Fruit fly (Drosophila melanogaster) Kc167 (cell line): ENCODE measurements around the gene Nhe3.

Experiments
- Myc ChIP-seq: fragments of >200 bp; optimal IDR thresholded peaks from 2 replicates; lab custom pipeline; 2017; ENCODE audit warnings: missing external identifiers
- Sin3A ChIP-seq: fragments of >200 bp; optimal IDR thresholded peaks from 2 replicates; lab custom pipeline; 2018; ENCODE audit warnings: missing external identifiers
- h ChIP-seq: fragments of >200 bp; optimal IDR thresholded peaks from 3 replicates; lab custom pipeline; 2018; ENCODE audit warnings: missing external identifiers
- insv ChIP-seq: fragments of >200 bp; optimal IDR thresholded peaks from 3 replicates; lab custom pipeline; 2018; ENCODE audit warnings: missing external identifiers
- psq ChIP-seq: fragments of >200 bp; optimal IDR thresholded peaks from 2 replicates; lab custom pipeline; 2017; ENCODE audit warnings: missing external identifiers
- ttk ChIP-seq: sonication (Bioruptor generic); optimal IDR thresholded peaks from 2 replicates; lab custom pipeline; 2017; ENCODE audit warnings: missing external identifiers

Nhe3 gene

dm6 chr2L:6673211-6674012, 10.8 kb downstream of the Nhe3 start, which contains the start of gene Spn27A:
Gene Spn27A (minus strand): TSS chr2L:6673347.
- TF ChIP-seq h (no peak), Sin3A (lab: Kevin White, UChicago) (no peak), ttk (lab: Kevin White, UChicago) (no peak), psq (no peak), insv (no peak), Myc (lab: Kevin White, UChicago) (no peak)

dm6 chr2L:6671409-6671808, 12.8 kb downstream of the Nhe3 start:
- TF ChIP-seq insv: no peak
- TF ChIP-seq Myc (lab: Kevin White, UChicago): no peak

- TF ChIP-seq Myc (lab: Kevin White, UChicago) (no peak), insv (no peak), ttk (lab: Kevin White, UChicago) (no peak), psq (no peak), Sin3A (lab: Kevin White, UChicago) (no peak), h (no peak)
These were observed 16.3 kb downstream of the Nhe3 start, which contains the start of gene Galt for dm6 chr2L:6667719-6668325. Gene Galt (minus strand): TSS chr2L:6668033.

- no peak for TF ChIP-seq insv
- no peak for TF ChIP-seq ttk (lab: Kevin White, UChicago)
- TF ChIP-seq psq: no peak
- no peak for TF ChIP-seq Sin3A (lab: Kevin White, UChicago)
- TF ChIP-seq h: no peak
- no peak for TF ChIP-seq Myc (lab: Kevin White, UChicago)
These were observed 20.6 kb downstream of the Nhe3 start, which contains the start of the genes CG13771, CG34310 and cup for dm6 chr2L:6663562-6664051. Gene CG13771 (minus strand): TSS chr2L:6663612. Gene CG34310 (plus strand): TSS chr2L:6663664. Gene cup (plus strand): TSS chr2L:6663664.

- no peak for TF ChIP-seq Myc (lab: Kevin White, UChicago)
- TF ChIP-seq ttk (lab: Kevin White, UChicago): no peak
- TF ChIP-seq insv: no peak
- TF ChIP-seq h: no peak
- no peak for TF ChIP-seq Sin3A (lab: Kevin White, UChicago)
These were observed 26.0 kb downstream of the Nhe3 start, which contains the start of the genes CG31636 and Ube4A for dm6 chr2L:6657969-6658748. Gene CG31636 (minus strand): TSS chr2L:6658152. Gene Ube4A (plus strand): TSS chr2L:6658517.

- no peak for TF ChIP-seq h
- no peak for TF ChIP-seq Myc (lab: Kevin White, UChicago)
These were observed 27.9 kb downstream of the Nhe3 start, which contains the start of gene CG31633 for dm6 chr2L:6656264-6656676. Gene CG31633 (minus strand): TSS chr2L:6656321.

dm6 chr2L:6649085-6649754, 34.9 kb downstream of the Nhe3 start, which contains the start of the genes CG31635 and Tango1:
Gene CG31635 (minus strand): TSS chr2L:6649114.
Gene Tango1 (plus strand): TSS chr2L:6649388.
- TF ChIP-seq Sin3A (lab: Kevin White, UChicago) (no peak), Myc (lab: Kevin White, UChicago) (no peak), ttk (lab: Kevin White, UChicago) (no peak), psq (no peak), insv (no peak), h (no peak)

dm6 chr2L:6648163-6648628, 36.0 kb downstream of the Nhe3 start:
- no peak for TF ChIP-seq psq
- no peak for TF ChIP-seq ttk (lab: Kevin White, UChicago)
- no peak for TF ChIP-seq Sin3A (lab: Kevin White, UChicago)
- TF ChIP-seq Myc (lab: Kevin White, UChicago): no peak
- TF ChIP-seq insv: no peak
- TF ChIP-seq h: no peak

- TF ChIP-seq Myc (lab: Kevin White, UChicago): no peak
- no peak for TF ChIP-seq Sin3A (lab: Kevin White, UChicago)
- no peak for TF ChIP-seq insv
- TF ChIP-seq ttk (lab: Kevin White, UChicago): no peak
- TF ChIP-seq psq: no peak
- TF ChIP-seq h: no peak
These were observed 37.0 kb downstream of the Nhe3 start for dm6 chr2L:6647103-6647711.

dm6 chr2L:6644421-6645059, 39.6 kb downstream of the Nhe3 start:
- TF ChIP-seq ttk (lab: Kevin White, UChicago) (no peak), psq (no peak), Myc (lab: Kevin White, UChicago) (no peak), Sin3A (lab: Kevin White, UChicago) (no peak), insv (no peak), h (no peak)
